Fruit fly (Drosophila melanogaster): ENCODE results near the gene CG7606.

- TF ChIP-seq Hr83 (GFP tag; optimal IDR thresholded peaks at IDR 0.05; ENCODE audit: poor library complexity, severe bottlenecking): no peak
- no peak for TF ChIP-seq psq (GFP tag; optimal IDR thresholded peaks at IDR 0.05)
- no peak for TF ChIP-seq h (GFP tag; optimal IDR thresholded peaks at IDR 0.05)
- no peak for TF ChIP-seq brk (GFP tag; optimal IDR thresholded peaks at IDR 0.05)
- TF ChIP-seq jim (GFP tag; optimal IDR thresholded peaks at IDR 0.05): no peak
Measured at dm6 chr3R:17601866-17602265, 5.5 kb downstream of the CG7606 start.
